Worm (Caenorhabditis elegans): ENCODE data around the gene C24A8.5.
A peak's percentile ranks its signal among the peaks of the same experiment; 100 is the strongest.
"Not testable (repeated sequence)": the region's sequence is repeated elsewhere in the genome, so short reads cannot be mapped to it uniquely, and the experiment has no call there.

Gene C24A8.5

ce11 chrX:4342730-4343129, 14.0 kb upstream of the C24A8.5 start:
- TF ChIP-seq fkh-10 (GFP tag; optimal IDR thresholded peaks at IDR 0.05) (no peak), skn-1 (tag; optimal IDR thresholded peaks at IDR 0.05) (peak; percentile 60)

- TF ChIP-seq ceh-90, sptf-1, egl-27 (tag; optimal IDR thresholded peaks at IDR 0.05): not testable (repeated sequence)
These were observed 10.6 kb upstream of the C24A8.5 start, which contains the start of gene cst-1 for ce11 chrX:4339332-4339731. Gene cst-1 (plus strand): TSS chrX:4339632.

ce11 chrX:4335950-4336349, 7.2 kb upstream of the C24A8.5 start, which contains the start of gene cst-2:
Gene cst-2 (minus strand): TSS chrX:4336050.
- not testable (repeated sequence) for TF ChIP-seq unc-62 (GFP tag; optimal IDR thresholded peaks at IDR 0.05); lir-3 (tag; optimal IDR thresholded peaks at IDR 0.05; ENCODE audit: poor library complexity); lin-39 (tag; optimal IDR thresholded peaks at IDR 0.05)

ce11 chrX:4332305-4332704, 3.6 kb upstream of the C24A8.5 start, which contains the start of gene C24A8.6:
Gene C24A8.6 (minus strand): TSS chrX:4332405.
- not testable (repeated sequence) for TF ChIP-seq ceh-8 (GFP tag; optimal IDR thresholded peaks at IDR 0.05); pag-3 (tag; optimal IDR thresholded peaks at IDR 0.05; ENCODE audit: borderline replicate concordance, insufficient read depth); F16B12.6 (tag; optimal IDR thresholded peaks at IDR 0.05)

ce11 chrX:4322847-4323455, 5.8 kb downstream of the C24A8.5 start:
- TF ChIP-seq fkh-10 (GFP tag; optimal IDR thresholded peaks at IDR 0.05) (peak; percentile 64), lin-14 (GFP tag; optimal IDR thresholded peaks at IDR 0.05) (peak; percentile 54), vab-15 (tag; optimal IDR thresholded peaks at IDR 0.05) (no peak), irx-1 (tag; optimal IDR thresholded peaks at IDR 0.05) (no peak), efl-1 (optimal IDR thresholded peaks at IDR 0.05) (no peak), efl-1 (GFP tag; optimal IDR thresholded peaks at IDR 0.05 in 1 of 2) (peak in 1 of 2 experiments; percentile 88), tlp-1 (tag; optimal IDR thresholded peaks at IDR 0.05) (no peak)

ce11 chrX:4320563-4320962, 8.2 kb downstream of the C24A8.5 start, which contains the start of gene dop-6:
Gene dop-6 (plus strand): TSS chrX:4320863.
- TF ChIP-seq nhr-237 (tag; optimal IDR thresholded peaks at IDR 0.05) = no peak
- TF ChIP-seq isw-1 (GFP tag; IDR thresholded peaks at IDR 0.05) = no peak
- no peak for TF ChIP-seq tlp-1 (tag; optimal IDR thresholded peaks at IDR 0.05)
- TF ChIP-seq ceh-88 (GFP tag; IDR thresholded peaks at IDR 0.05) = no peak
- no peak for TF ChIP-seq nhr-71 (tag; optimal IDR thresholded peaks at IDR 0.05)
- no peak for TF ChIP-seq rnt-1 (tag; optimal IDR thresholded peaks at IDR 0.05)
- TF ChIP-seq mep-1 (tag; optimal IDR thresholded peaks at IDR 0.05) = no peak
- TF ChIP-seq nhr-90 (tag; optimal IDR thresholded peaks at IDR 0.05; ENCODE audit: poor library complexity) = no peak
- no peak for TF ChIP-seq fkh-10 (GFP tag; optimal IDR thresholded peaks at IDR 0.05)
- no peak for TF ChIP-seq dpl-1 (GFP tag; optimal IDR thresholded peaks at IDR 0.05)
- no peak for TF ChIP-seq pax-3 (tag; optimal IDR thresholded peaks at IDR 0.05)

ce11 chrX:4317095-4317494, 11.6 kb downstream of the C24A8.5 start:
- TF ChIP-seq fkh-10 (GFP tag; optimal IDR thresholded peaks at IDR 0.05) (peak; percentile 75), lin-14 (GFP tag; optimal IDR thresholded peaks at IDR 0.05) (peak; percentile 29), efl-1 (optimal IDR thresholded peaks at IDR 0.05) (no peak), efl-1 (GFP tag; optimal IDR thresholded peaks at IDR 0.05 in 1 of 2) (peak in 1 of 2 experiments; percentile 2), mdl-1 (tag; optimal IDR thresholded peaks at IDR 0.05) (no peak)

Measured in whole organism, L1 larva.